Worm (Caenorhabditis elegans) whole organism, L1 larva: ENCODE measurements around the gene nspe-8.

Source experiments
- aly-2 ChIP-seq: fragments of 150-350 bp; optimal IDR thresholded peaks from 2 replicates; lab custom pipeline; 2014; ENCODE audit warnings: missing biosample characterization, missing genetic modification characterization
- ama-1 ChIP-seq: fragments of 150-350 bp; optimal IDR thresholded peaks from 2 replicates; lab custom pipeline; 2014
- ceh-82 ChIP-seq, 3 experiments: fragments of 150-350 bp in 1 of 3; sonication (generic microtip) in 2 of 3; optimal IDR thresholded peaks; 2 replicates each; lab custom pipeline; 2014 to 2017; ENCODE audit warnings: missing biosample characterization in 3 of 3, missing genetic modification characterization in 3 of 3
- elt-3 ChIP-seq, 6 experiments: fragments of 150-350 bp in 1 of 6; sonication (generic microtip); optimal IDR thresholded peaks; 2 replicates each; lab custom pipeline; 2017 to 2018; ENCODE audit warnings: missing biosample characterization in 6 of 6, missing genetic modification characterization in 6 of 6, inconsistent platforms in 1 of 6
- lin-15B ChIP-seq: fragments of 150-350 bp; sonication (generic microtip); optimal IDR thresholded peaks from 3 replicates; lab custom pipeline; 2014; ENCODE audit warnings: missing biosample characterization, missing genetic modification characterization
- mep-1 ChIP-seq: fragments of 150-350 bp; optimal IDR thresholded peaks from 2 replicates; lab custom pipeline; 2014; ENCODE audit warnings: missing biosample characterization, missing genetic modification characterization
- nhr-12 ChIP-seq: sonication (generic microtip); optimal IDR thresholded peaks from 2 replicates; lab custom pipeline; 2017; ENCODE audit warnings: missing biosample characterization, missing genetic modification characterization
- nhr-237 ChIP-seq: fragments of 150-350 bp; optimal IDR thresholded peaks from 2 replicates; lab custom pipeline; 2014; ENCODE audit warnings: missing biosample characterization, missing genetic modification characterization
- nhr-90 ChIP-seq: sonication (generic microtip); optimal IDR thresholded peaks from 2 replicates; lab custom pipeline; 2016; ENCODE audit warnings: mild to moderate bottlenecking, missing genetic modification characterization, missing compliant biosample characterization; ENCODE audit not compliant: poor library complexity
- snpc-4 ChIP-seq: fragments of 150-350 bp; optimal IDR thresholded peaks from 2 replicates; lab custom pipeline; 2014; ENCODE audit warnings: missing biosample characterization, missing genetic modification characterization

- TF ChIP-seq nhr-90 (tag; lab: Kevin White, UChicago), result peak; percentile 63
- no peak for TF ChIP-seq snpc-4
- TF ChIP-seq mep-1, result no peak
- TF ChIP-seq ceh-82 (tag; optimal IDR thresholded peaks at IDR 0.05; lab: Kevin White, UChicago), result no peak
- no peak for TF ChIP-seq ama-1 (lab: Kevin White, UChicago)
- TF ChIP-seq nhr-12, result no peak
- no peak for TF ChIP-seq lin-15B (tag; lab: Kevin White, UChicago)
- TF ChIP-seq elt-3 (tag; optimal IDR thresholded peaks at IDR 0.05; lab: Kevin White, UChicago), result peak in 5 of 6 experiments; percentile 60 to 86 (median 75)
- no peak for TF ChIP-seq nhr-237 (tag; lab: Kevin White, UChicago)
- TF ChIP-seq aly-2, result no peak
Observed at ce11 chrII:12621908-12622566, at the start of gene nspe-8.
